Worm (Caenorhabditis elegans) whole organism, late embryonic: ENCODE results near the gene snf-9.

Experiments
- ceh-14 ChIP-seq: sonication (generic microtip); optimal IDR thresholded peaks from 2 replicates; lab custom pipeline; 2016; ENCODE audit warnings: missing genotype, missing genetic modification characterization, missing compliant biosample characterization
- ceh-30 ChIP-seq: fragments of 150-350 bp; optimal IDR thresholded peaks from 2 replicates; lab custom pipeline; 2014; ENCODE audit warnings: missing biosample characterization, missing genetic modification characterization
- dve-1 ChIP-seq: sonication (generic microtip); optimal IDR thresholded peaks from 2 replicates; lab custom pipeline; 2017; ENCODE audit warnings: antibody characterized with exemption, mild to moderate bottlenecking, missing genetic modification characterization, missing compliant biosample characterization
- ets-4 ChIP-seq: sonication (generic microtip); optimal IDR thresholded peaks from 2 replicates; lab custom pipeline; 2016; ENCODE audit warnings: missing genetic modification characterization, missing compliant biosample characterization
- nhr-11 ChIP-seq: fragments of 150-350 bp; optimal IDR thresholded peaks from 2 replicates; lab custom pipeline; 2014; ENCODE audit warnings: missing biosample characterization, missing genetic modification characterization
- nhr-232 ChIP-seq: sonication (generic microtip); optimal IDR thresholded peaks from 2 replicates; lab custom pipeline; 2016; ENCODE audit warnings: missing genetic modification characterization, missing compliant biosample characterization
- pha-2 ChIP-seq: sonication (generic microtip); optimal IDR thresholded peaks from 2 replicates; lab custom pipeline; 2017; ENCODE audit warnings: mild to moderate bottlenecking, missing genetic modification characterization, missing compliant biosample characterization
- pha-4 ChIP-seq: fragments of 150-350 bp; optimal IDR thresholded peaks from 2 replicates; lab custom pipeline; 2018; ENCODE audit warnings: missing biosample characterization, missing genetic modification reagents, missing genetic modification characterization
- sox-2 ChIP-seq: fragments of 200-800 bp; sonication (Bioruptor generic); IDR thresholded peaks from 2 replicates; pipeline ENCODE4 v1.3.6; 2022; ENCODE audit warnings: missing genetic modification reagents, missing genetic modification characterization, missing compliant biosample characterization
- tbx-2 ChIP-seq: sonication (generic microtip); optimal IDR thresholded peaks from 2 replicates; lab custom pipeline; 2016; ENCODE audit warnings: missing genetic modification characterization, missing compliant biosample characterization
- unc-42 ChIP-seq: sonication (generic microtip); optimal IDR thresholded peaks from 2 replicates; lab custom pipeline; 2016; ENCODE audit warnings: missing genotype, missing genetic modification characterization, missing compliant biosample characterization
- ztf-16 ChIP-seq: sonication (generic microtip); optimal IDR thresholded peaks from 2 replicates; lab custom pipeline; 2017; ENCODE audit warnings: missing genetic modification characterization, missing compliant biosample characterization

DNA sequence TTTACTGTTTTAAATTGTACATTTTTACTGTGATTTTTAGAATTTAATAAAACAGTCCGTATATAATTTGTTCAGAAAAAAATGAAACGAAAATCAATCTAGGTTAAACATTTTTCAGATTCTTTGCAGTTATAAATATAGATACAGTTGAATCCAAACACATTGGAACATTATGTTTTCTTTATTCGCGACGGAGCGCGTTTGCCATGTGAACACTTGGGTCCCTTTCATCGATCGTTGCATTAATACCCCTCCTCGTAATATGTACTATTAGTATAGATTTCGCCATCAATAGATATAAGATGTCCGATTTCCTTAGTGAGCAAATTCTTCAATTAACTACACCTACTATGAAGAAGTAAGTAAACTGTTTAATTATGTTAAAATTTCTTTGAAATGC is 23.1 kb downstream of the snf-9 start, which contains the start of gene C49C3.8:
- TF ChIP-seq ceh-30, result no peak
- TF ChIP-seq pha-2 (tag; lab: Kevin White, UChicago), result no peak
- TF ChIP-seq tbx-2 (tag; lab: Kevin White, UChicago), result no peak
- TF ChIP-seq pha-4, result no peak
- TF ChIP-seq nhr-11, result no peak
- TF ChIP-seq sox-2, result no peak
- no peak for TF ChIP-seq nhr-232 (tag; lab: Kevin White, UChicago)
- TF ChIP-seq ztf-16, result no peak
- no peak for TF ChIP-seq unc-42 (tag; lab: Kevin White, UChicago)
- TF ChIP-seq ets-4 (tag; lab: Kevin White, UChicago), result no peak
- no peak for TF ChIP-seq dve-1 (tag; lab: Kevin White, UChicago)
- no peak for TF ChIP-seq ceh-14
